Fruit fly (Drosophila melanogaster) whole organism, embryonic: Measurements from ENCODE around the gene CG43658.

Experiments used
- ATbp ChIP-seq: fragments of 200-800 bp; sonication (Bioruptor generic); optimal IDR thresholded peaks from 2 replicates; lab custom pipeline; 2017; ENCODE audit warnings: missing biosample characterization, mild to moderate bottlenecking, missing genetic modification characterization, missing genetic modification reagents
- Abd-B ChIP-seq: fragments of 200-800 bp; sonication (Bioruptor generic); optimal IDR thresholded peaks from 2 replicates; lab custom pipeline; 2018; ENCODE audit warnings: missing biosample characterization, mild to moderate bottlenecking, missing genetic modification characterization, moderate library complexity
- Antp ChIP-seq: fragments of 200-800 bp; sonication (Bioruptor generic); optimal IDR thresholded peaks from 3 replicates; lab custom pipeline; 2016; ENCODE audit warnings: missing biosample characterization, missing genetic modification characterization
- CG10209 ChIP-seq: fragments of 200-800 bp; sonication (Bioruptor generic); optimal IDR thresholded peaks from 3 replicates; lab custom pipeline; 2017; ENCODE audit warnings: missing biosample characterization, mild to moderate bottlenecking, missing genetic modification characterization, missing genetic modification reagents
- CG10979 ChIP-seq: fragments of 200-800 bp; sonication (Bioruptor generic); optimal IDR thresholded peaks from 2 replicates; lab custom pipeline; 2018; ENCODE audit warnings: missing biosample characterization, mild to moderate bottlenecking, missing genetic modification characterization, moderate library complexity
- CG13424 ChIP-seq: fragments of 200-800 bp; sonication (Bioruptor generic); optimal IDR thresholded peaks from 2 replicates; lab custom pipeline; 2019; ENCODE audit warnings: missing biosample characterization, mild to moderate bottlenecking, missing genetic modification characterization, moderate library complexity
- CG15269 ChIP-seq: fragments of 200-800 bp; sonication (Bioruptor generic); optimal IDR thresholded peaks from 2 replicates; lab custom pipeline; 2018; ENCODE audit warnings: missing biosample characterization, mild to moderate bottlenecking, missing genetic modification characterization, moderate library complexity
- CG1529 ChIP-seq: fragments of 200-800 bp; sonication (Bioruptor generic); optimal IDR thresholded peaks from 3 replicates; lab custom pipeline; 2018; ENCODE audit warnings: missing biosample characterization, missing genetic modification characterization
- CG17328 ChIP-seq: fragments of 200-800 bp; sonication (Bioruptor generic); IDR thresholded peaks from 2 replicates; pipeline ENCODE4 v1.3.6; 2022; ENCODE audit warnings: missing biosample characterization, missing genetic modification characterization
- CG17385 ChIP-seq: fragments of 200-800 bp; sonication (Bioruptor generic); optimal IDR thresholded peaks from 3 replicates; lab custom pipeline; 2018; ENCODE audit warnings: missing biosample characterization, mild to moderate bottlenecking, missing genetic modification characterization
- CG1832 ChIP-seq: fragments of 200-800 bp; sonication (Bioruptor generic); optimal IDR thresholded peaks from 2 replicates; lab custom pipeline; 2017; ENCODE audit warnings: missing biosample characterization, mild to moderate bottlenecking, missing genetic modification characterization, inconsistent platforms
- CG31388 ChIP-seq: fragments of 200-800 bp; sonication (Bioruptor generic); optimal IDR thresholded peaks from 2 replicates; lab custom pipeline; 2016; ENCODE audit warnings: missing biosample characterization, missing genetic modification characterization
- CG32532 ChIP-seq: fragments of 200-800 bp; sonication (Bioruptor generic); IDR thresholded peaks from 2 replicates; pipeline ENCODE4 v1.3.6; 2022; ENCODE audit warnings: missing biosample characterization, missing genetic modification characterization
- CG32767 ChIP-seq: fragments of 200-800 bp; sonication (Bioruptor generic); IDR thresholded peaks from 2 replicates; pipeline ENCODE4 v1.3.6; 2022; ENCODE audit warnings: missing biosample characterization, missing genetic modification characterization
- CG3847 ChIP-seq: fragments of 200-800 bp; sonication (Bioruptor generic); IDR thresholded peaks from 2 replicates; pipeline ENCODE4 v1.3.6; 2022; ENCODE audit warnings: missing biosample characterization, missing genetic modification characterization
- CG5245 ChIP-seq: fragments of 200-800 bp; sonication (Bioruptor generic); optimal IDR thresholded peaks from 3 replicates; lab custom pipeline; 2016; ENCODE audit warnings: missing biosample characterization, missing genetic modification characterization
- CG6254 ChIP-seq: fragments of 200-800 bp; sonication (Bioruptor generic); optimal IDR thresholded peaks from 3 replicates; lab custom pipeline; 2017; ENCODE audit warnings: mild to moderate bottlenecking, missing biosample characterization, missing genetic modification reagents, missing genetic modification characterization
- CG6689 ChIP-seq: fragments of 200-800 bp; sonication (Bioruptor generic); IDR thresholded peaks from 2 replicates; pipeline ENCODE4 v1.3.6; 2022; ENCODE audit warnings: missing biosample characterization, missing genetic modification characterization
- CG7556 ChIP-seq: fragments of 200-800 bp; sonication (Bioruptor generic); optimal IDR thresholded peaks from 2 replicates; lab custom pipeline; 2017; ENCODE audit warnings: missing biosample characterization, mild to moderate bottlenecking, missing genetic modification characterization
- CG8944 ChIP-seq: fragments of 200-800 bp; sonication (Bioruptor generic); optimal IDR thresholded peaks from 3 replicates; lab custom pipeline; 2016; ENCODE audit warnings: missing biosample characterization, missing genetic modification characterization
- Camta ChIP-seq: fragments of 200-800 bp; sonication (Bioruptor generic); optimal IDR thresholded peaks from 2 replicates; lab custom pipeline; 2016; ENCODE audit warnings: missing biosample characterization, missing genetic modification characterization
- CoRest ChIP-seq: fragments of 200-800 bp; sonication (Bioruptor generic); optimal IDR thresholded peaks from 3 replicates; lab custom pipeline; 2018; ENCODE audit warnings: missing biosample characterization, mild to moderate bottlenecking, missing genetic modification characterization, moderate library complexity
- Hey ChIP-seq: fragments of 200-800 bp; sonication (Bioruptor generic); optimal IDR thresholded peaks from 3 replicates; lab custom pipeline; 2018; ENCODE audit warnings: missing biosample characterization, mild to moderate bottlenecking, missing genetic modification characterization
- MBD-R2 ChIP-seq: fragments of 200-800 bp; sonication (Bioruptor generic); IDR thresholded peaks from 2 replicates; pipeline ENCODE4 v1.3.6; 2022; ENCODE audit warnings: missing biosample characterization, missing genetic modification characterization
- Meics ChIP-seq: fragments of 200-800 bp; sonication (Bioruptor generic); optimal IDR thresholded peaks from 2 replicates; lab custom pipeline; 2017; ENCODE audit warnings: missing biosample characterization, mild to moderate bottlenecking, missing genetic modification characterization
- Oli ChIP-seq: fragments of 200-800 bp; sonication (Bioruptor generic); optimal IDR thresholded peaks from 2 replicates; lab custom pipeline; 2018; ENCODE audit warnings: missing biosample characterization, mild to moderate bottlenecking, missing genetic modification characterization, moderate library complexity
- Scr ChIP-seq: fragments of 200-800 bp; sonication (Bioruptor generic); IDR thresholded peaks from 2 replicates; pipeline ENCODE4 v1.3.6; 2022; ENCODE audit warnings: missing biosample characterization, missing genetic modification characterization; ENCODE audit not compliant: partially characterized antibody
- Sin3A ChIP-seq: fragments of >200 bp; optimal IDR thresholded peaks from 2 replicates; lab custom pipeline; 2018
- Ssrp ChIP-seq: fragments of 200-800 bp; sonication (Bioruptor generic); optimal IDR thresholded peaks from 2 replicates; lab custom pipeline; 2018; ENCODE audit warnings: missing biosample characterization, mild to moderate bottlenecking, missing genetic modification characterization, moderate library complexity
- Tbp ChIP-seq: fragments of >200 bp; optimal IDR thresholded peaks from 2 replicates; lab custom pipeline; 2018; ENCODE audit warnings: missing biosample characterization, missing genetic modification characterization
- YL-1 ChIP-seq: fragments of 200-800 bp; sonication (Bioruptor generic); optimal IDR thresholded peaks from 3 replicates; lab custom pipeline; 2017; ENCODE audit warnings: missing biosample characterization, mild to moderate bottlenecking, missing genetic modification characterization
- az2 ChIP-seq: fragments of 200-800 bp; sonication (Bioruptor generic); optimal IDR thresholded peaks from 3 replicates; lab custom pipeline; 2016; ENCODE audit warnings: missing biosample characterization, missing genetic modification characterization
- chn ChIP-seq: fragments of 200-800 bp; sonication (Bioruptor generic); optimal IDR thresholded peaks from 2 replicates; lab custom pipeline; 2016; ENCODE audit warnings: missing biosample characterization, missing genetic modification characterization
- ci ChIP-seq: fragments of 200-800 bp; sonication (Bioruptor generic); IDR thresholded peaks from 3 replicates; pipeline ENCODE4 v1.3.6; 2022; ENCODE audit warnings: missing biosample characterization, missing genetic modification characterization
- da ChIP-seq: fragments of 200-800 bp; sonication (Bioruptor generic); optimal IDR thresholded peaks from 2 replicates; lab custom pipeline; 2016; ENCODE audit warnings: missing biosample characterization, missing genetic modification characterization
- dati ChIP-seq: fragments of 200-800 bp; sonication (Bioruptor generic); IDR thresholded peaks from 2 replicates; pipeline ENCODE4 v1.3.6; 2022; ENCODE audit warnings: missing biosample characterization, missing genetic modification characterization
- dimm ChIP-seq: fragments of 200-800 bp; sonication (Bioruptor generic); IDR thresholded peaks from 2 replicates; pipeline ENCODE4 v1.3.6; 2022; ENCODE audit warnings: missing biosample characterization, missing genetic modification characterization
- dmrt99B ChIP-seq: fragments of 200-800 bp; sonication (Bioruptor generic); optimal IDR thresholded peaks from 2 replicates; lab custom pipeline; 2018; ENCODE audit warnings: missing biosample characterization, mild to moderate bottlenecking, missing genetic modification characterization, moderate library complexity
- eve ChIP-seq, 2 experiments: fragments of >200 bp; optimal IDR thresholded peaks; 2 replicates each; lab custom pipeline; 2017; ENCODE audit warnings: missing biosample characterization in 2 of 2, missing genetic modification characterization in 2 of 2
- gce ChIP-seq: fragments of 200-800 bp; sonication (Bioruptor generic); IDR thresholded peaks from 3 replicates; pipeline ENCODE4 v1.3.6; 2022; ENCODE audit warnings: missing biosample characterization, missing genetic modification characterization
- ind ChIP-seq: fragments of 200-800 bp; sonication (Bioruptor generic); optimal IDR thresholded peaks from 3 replicates; lab custom pipeline; 2016; ENCODE audit warnings: missing biosample characterization, missing genetic modification characterization
- lab ChIP-seq: fragments of 200-800 bp; sonication (Bioruptor generic); optimal IDR thresholded peaks from 3 replicates; lab custom pipeline; 2017; ENCODE audit warnings: missing biosample characterization, missing genetic modification characterization, mild to moderate bottlenecking, moderate library complexity, missing genetic modification reagents
- lola ChIP-seq, 3 experiments: fragments of >200 bp in 2 of 3; fragments of 200-800 bp in 1 of 3; sonication (Bioruptor generic) in 1 of 3; optimal IDR thresholded peaks; 2 replicates each; lab custom pipeline; 2017 to 2019; ENCODE audit warnings: missing biosample characterization in 3 of 3, missing genetic modification characterization in 3 of 3, mild to moderate bottlenecking in 1 of 3, moderate library complexity in 1 of 3
- pnt ChIP-seq: fragments of 200-800 bp; sonication (Bioruptor generic); optimal IDR thresholded peaks from 3 replicates; lab custom pipeline; 2016; ENCODE audit warnings: missing biosample characterization, missing genetic modification characterization
- run ChIP-seq: fragments of 200-800 bp; sonication (Bioruptor generic); optimal IDR thresholded peaks from 3 replicates; lab custom pipeline; 2018; ENCODE audit warnings: missing biosample characterization, mild to moderate bottlenecking, missing genetic modification characterization
- stwl ChIP-seq: fragments of 200-800 bp; sonication (Bioruptor generic); optimal IDR thresholded peaks from 3 replicates; lab custom pipeline; 2018; ENCODE audit warnings: missing biosample characterization, mild to moderate bottlenecking, missing genetic modification characterization, moderate library complexity
- tio ChIP-seq: fragments of 200-800 bp; sonication (Bioruptor generic); optimal IDR thresholded peaks from 2 replicates; lab custom pipeline; 2017; ENCODE audit warnings: missing biosample characterization, missing genetic modification characterization, inconsistent platforms
- trem ChIP-seq: fragments of 200-800 bp; optimal IDR thresholded peaks from 3 replicates; lab custom pipeline; 2019; ENCODE audit warnings: missing biosample characterization, mild to moderate bottlenecking, missing genetic modification characterization, moderate library complexity
- trh ChIP-seq: fragments of 200-800 bp; sonication (Bioruptor generic); optimal IDR thresholded peaks from 2 replicates; lab custom pipeline; 2016; ENCODE audit warnings: missing biosample characterization, missing genetic modification characterization

The CG43658 gene

DNA sequence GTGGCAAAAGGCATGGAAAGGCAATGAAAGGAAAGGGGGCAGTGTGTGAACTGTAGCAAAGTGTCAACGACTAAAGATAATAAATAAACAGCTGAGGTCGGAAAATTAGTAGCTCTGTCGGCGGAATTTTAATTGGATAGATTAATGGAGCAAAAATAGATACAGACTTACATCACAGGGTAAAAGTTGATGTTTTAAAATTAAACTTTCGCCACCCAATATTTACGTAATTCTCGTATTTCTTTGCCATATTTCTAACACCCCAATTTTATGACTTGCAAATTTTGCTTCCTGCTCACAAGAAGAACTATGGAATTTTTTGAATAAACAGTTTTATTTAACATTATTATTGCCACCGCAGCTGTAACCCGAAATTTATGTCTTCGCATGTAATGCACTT is 62.0 kb downstream of the CG43658 start (continued):
- no peak for TF ChIP-seq CG13424 (tag; lab: Kevin White, UChicago)
- no peak for TF ChIP-seq dimm (GFP tag; lab: Robert Waterston, UW)
- peak in 1 of 2 experiments; percentile 61 for TF ChIP-seq eve (GFP tag; optimal IDR thresholded peaks at IDR 0.05; lab: Kevin White, UChicago)
- peak; percentile 41 for TF ChIP-seq CoRest (tag; lab: Kevin White, UChicago)
- peak; percentile 31 for TF ChIP-seq Ssrp (tag; lab: Kevin White, UChicago)
- no peak for TF ChIP-seq dati (GFP tag; lab: Robert Waterston, UW)
- peak; percentile 12 for TF ChIP-seq CG15269 (tag; lab: Kevin White, UChicago)
- TF ChIP-seq stwl (tag; lab: Kevin White, UChicago): no peak
- TF ChIP-seq ci (GFP tag; lab: Robert Waterston, UW): 0 out of 3 replicates have a peak, but pooled peaks have one; percentile 31
- peak; percentile 32 for TF ChIP-seq Oli
- peak; percentile 2 for TF ChIP-seq Camta (GFP tag; lab: Kevin White, UChicago)
- peak; percentile 7 for TF ChIP-seq CG8944 (GFP tag; lab: Kevin White, UChicago)
- no peak for TF ChIP-seq run
- TF ChIP-seq CG7556 (GFP tag; lab: Kevin White, UChicago): peak; percentile 15
- TF ChIP-seq YL-1 (GFP tag; lab: Kevin White, UChicago): no peak
- TF ChIP-seq lola (GFP tag; optimal IDR thresholded peaks at IDR 0.05; lab: Kevin White, UChicago): peak in 1 of 3 experiments; percentile 28
- TF ChIP-seq pnt: no peak
- TF ChIP-seq CG17385 (GFP tag; lab: Kevin White, UChicago): peak; percentile 15
- TF ChIP-seq tio: peak; percentile 21
- TF ChIP-seq Abd-B (GFP tag; lab: Kevin White, UChicago): peak; percentile 9
- 0 out of 2 replicates have a peak, but pooled peaks have one; percentile 36 for TF ChIP-seq CG32767
- peak; percentile 25 for TF ChIP-seq az2 (GFP tag; lab: Kevin White, UChicago)
- no peak for TF ChIP-seq CG1529 (GFP tag; lab: Kevin White, UChicago)
- peak; percentile 36 for TF ChIP-seq ATbp (GFP tag; lab: Kevin White, UChicago)

DNA sequence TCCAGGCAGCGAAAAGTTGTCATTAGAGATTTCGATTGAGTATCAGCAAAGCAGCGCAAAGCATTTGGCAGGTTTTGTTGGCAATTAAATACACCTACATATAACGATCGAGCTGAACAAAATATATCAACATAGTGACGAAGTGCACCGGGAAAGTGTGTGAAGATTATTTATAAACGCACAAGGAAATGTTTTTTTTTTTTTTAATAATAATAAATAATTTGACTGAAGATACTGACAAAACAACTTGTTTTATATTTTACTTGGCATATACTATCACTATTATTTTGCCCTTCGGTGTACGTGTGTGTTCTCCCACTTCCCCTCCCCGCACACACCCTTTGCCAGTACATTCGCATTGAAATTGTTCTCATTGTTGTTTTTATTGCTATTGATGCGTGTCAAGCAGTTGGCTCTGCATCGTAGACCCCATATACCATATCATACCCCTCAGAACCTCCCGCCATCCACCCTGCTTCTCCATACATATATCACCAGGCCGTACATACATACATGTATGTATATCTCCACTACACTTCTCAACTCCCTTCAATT is 65.7 kb downstream of the CG43658 start:
- no peak for TF ChIP-seq run
- no peak for TF ChIP-seq CG6254 (GFP tag; lab: Kevin White, UChicago)
- TF ChIP-seq chn (GFP tag; lab: Kevin White, UChicago): no peak
- peak; percentile 24; the same call in 1 of the 2 replicates for TF ChIP-seq CG3847 (GFP tag; lab: Robert Waterston, UW)
- TF ChIP-seq CG5245: no peak
- TF ChIP-seq trh (GFP tag; lab: Kevin White, UChicago): no peak
- TF ChIP-seq YL-1 (GFP tag; lab: Kevin White, UChicago): no peak
- TF ChIP-seq Tbp (GFP tag; lab: Kevin White, UChicago): no peak
- no peak for TF ChIP-seq CG10209 (GFP tag; lab: Kevin White, UChicago)
- TF ChIP-seq CG1832 (GFP tag; lab: Kevin White, UChicago): no peak
- TF ChIP-seq ind (GFP tag; lab: Kevin White, UChicago): no peak
- peak; percentile 23; the same call in 1 of the 2 replicates for TF ChIP-seq CG32532
- no peak for TF ChIP-seq CG15269 (tag; lab: Kevin White, UChicago)
- TF ChIP-seq MBD-R2 (GFP tag; lab: Robert Waterston, UW): no peak
- TF ChIP-seq Scr (GFP tag; lab: Robert Waterston, UW): no peak
- peak; percentile 12 for TF ChIP-seq dmrt99B (tag; lab: Kevin White, UChicago)
- no peak for TF ChIP-seq Antp (GFP tag; lab: Kevin White, UChicago)
- no peak for TF ChIP-seq Sin3A (lab: Kevin White, UChicago)
- peak; percentile 40; the same call in 1 of the 2 replicates for TF ChIP-seq CG6689
- no peak for TF ChIP-seq gce (GFP tag; lab: Robert Waterston, UW)
- TF ChIP-seq trem: no peak
- TF ChIP-seq CG10979 (tag; lab: Kevin White, UChicago): peak; percentile 46
- TF ChIP-seq da: no peak
- TF ChIP-seq Meics (GFP tag; lab: Kevin White, UChicago): peak; percentile 72
- TF ChIP-seq CG31388 (GFP tag; lab: Kevin White, UChicago): no peak
- TF ChIP-seq CG17328 (GFP tag; lab: Robert Waterston, UW): peak; percentile 20; the same call in 1 of the 2 replicates
- no peak for TF ChIP-seq Hey
- no peak for TF ChIP-seq lab (GFP tag; lab: Kevin White, UChicago)
